Worm (Caenorhabditis elegans) whole organism, L2 larva: ENCODE results near the gene Y71H2AM.6.

ENCODE experiments used
- Y55F3AM.14 ChIP-seq: fragments of 200-800 bp; sonication (Bioruptor generic); optimal IDR thresholded peaks from 2 replicates; lab custom pipeline; 2018; ENCODE audit warnings: mild to moderate bottlenecking, missing genetic modification characterization, missing compliant biosample characterization
- ZK546.5 ChIP-seq: sonication (generic microtip); optimal IDR thresholded peaks from 2 replicates; lab custom pipeline; 2017; ENCODE audit warnings: missing biosample characterization, missing genetic modification characterization
- aly-2 ChIP-seq: fragments of 150-350 bp; optimal IDR thresholded peaks from 2 replicates; lab custom pipeline; 2014; ENCODE audit warnings: missing biosample characterization, missing genetic modification characterization
- ama-1 ChIP-seq: fragments of 150-350 bp; optimal IDR thresholded peaks from 2 replicates; lab custom pipeline; 2018; ENCODE audit warnings: inconsistent platforms
- ceh-82 ChIP-seq: fragments of 150-350 bp; optimal IDR thresholded peaks from 2 replicates; lab custom pipeline; 2014; ENCODE audit warnings: missing biosample characterization, missing genetic modification characterization
- elt-3 ChIP-seq: sonication (generic microtip); optimal IDR thresholded peaks from 2 replicates; lab custom pipeline; 2017; ENCODE audit warnings: missing biosample characterization, missing genetic modification characterization
- fos-1 ChIP-seq: fragments of 150-350 bp; optimal IDR thresholded peaks from 2 replicates; lab custom pipeline; 2014; ENCODE audit warnings: missing biosample characterization, missing genetic modification characterization
- nhr-12 ChIP-seq: fragments of 150-350 bp; optimal IDR thresholded peaks from 2 replicates; lab custom pipeline; 2014; ENCODE audit warnings: missing biosample characterization, missing genetic modification characterization
- nhr-6 ChIP-seq: fragments of 150-350 bp; optimal IDR thresholded peaks from 2 replicates; lab custom pipeline; 2014; ENCODE audit warnings: missing biosample characterization, missing genetic modification characterization
- skn-1 ChIP-seq: sonication (generic microtip); optimal IDR thresholded peaks from 2 replicates; lab custom pipeline; 2017; ENCODE audit warnings: missing biosample characterization, missing genetic modification characterization
- snpc-4 ChIP-seq: fragments of 150-350 bp; optimal IDR thresholded peaks from 2 replicates; lab custom pipeline; 2014; ENCODE audit warnings: missing biosample characterization, missing genetic modification characterization
- unc-39 ChIP-seq: fragments of 150-350 bp; optimal IDR thresholded peaks from 2 replicates; lab custom pipeline; 2014; ENCODE audit warnings: missing biosample characterization, missing genetic modification characterization
- unc-55 ChIP-seq: fragments of 150-350 bp; sonication (generic microtip); optimal IDR thresholded peaks from 3 replicates; lab custom pipeline; 2014; ENCODE audit warnings: missing biosample characterization, missing genetic modification reagents, missing genetic modification characterization
- unc-62 ChIP-seq: fragments of 150-350 bp; optimal IDR thresholded peaks from 2 replicates; lab custom pipeline; 2014; ENCODE audit warnings: missing biosample characterization, missing genetic modification reagents, missing genetic modification characterization

- no peak for TF ChIP-seq ceh-82
- TF ChIP-seq skn-1 = no peak
- no peak for TF ChIP-seq unc-55 (GFP tag; lab: Kevin White, UChicago)
- TF ChIP-seq aly-2 (tag; lab: Kevin White, UChicago) = no peak
- no peak for TF ChIP-seq elt-3 (tag; lab: Kevin White, UChicago)
- TF ChIP-seq unc-62 (GFP tag; lab: Kevin White, UChicago) = no peak
- TF ChIP-seq ZK546.5 (tag; lab: Kevin White, UChicago) = no peak
- TF ChIP-seq fos-1 = no peak
- no peak for TF ChIP-seq unc-39 (tag; lab: Kevin White, UChicago)
- TF ChIP-seq nhr-12 (tag; lab: Kevin White, UChicago) = no peak
- no peak for TF ChIP-seq ama-1 (lab: Kevin White, UChicago)
- no peak for TF ChIP-seq Y55F3AM.14 (GFP tag; lab: Kevin White, UChicago)
- no peak for TF ChIP-seq snpc-4 (tag; lab: Kevin White, UChicago)
- TF ChIP-seq nhr-6 (tag; lab: Kevin White, UChicago) = no peak
Observed at ce11 chrIII:2757478-2757877, 23.4 kb upstream of the Y71H2AM.6 start.
